Fruit fly (Drosophila melanogaster): ENCODE measurements around the gene chm.

Gene chm

dm6 chr2L:7409007-7409406 lies 3.2 kb upstream of the chm start (continued):
- TF ChIP-seq phol (tag; optimal IDR thresholded peaks at IDR 0.05) (no peak), hkb (optimal IDR thresholded peaks at IDR 0.05) (no peak), hkb (GFP tag; IDR thresholded peaks at IDR 0.05) (0 out of 2 replicates have a peak, but pooled peaks have one; percentile 19), CG6791 (GFP tag; IDR thresholded peaks at IDR 0.05; ENCODE audit: partially characterized antibody) (0 out of 3 replicates have a peak, but pooled peaks have one; percentile 38), trem (tag; optimal IDR thresholded peaks at IDR 0.05) (no peak), CG1832 (GFP tag; optimal IDR thresholded peaks at IDR 0.05) (peak; percentile 16), CG6254 (GFP tag; optimal IDR thresholded peaks at IDR 0.05) (no peak), CG14965 (GFP tag; optimal IDR thresholded peaks at IDR 0.05; ENCODE audit: borderline replicate concordance) (no peak), Bgb (GFP tag; IDR thresholded peaks at IDR 0.05; ENCODE audit: partially characterized antibody) (0 out of 2 replicates have a peak, but pooled peaks have one; percentile 9), bcd (GFP tag; optimal IDR thresholded peaks at IDR 0.05) (no peak), CG8944 (GFP tag; optimal IDR thresholded peaks at IDR 0.05) (peak; percentile 8), NC2β (GFP tag; optimal IDR thresholded peaks at IDR 0.05) (no peak), ato (GFP tag; IDR thresholded peaks at IDR 0.05; ENCODE audit: partially characterized antibody) (no peak), sqz (GFP tag; optimal IDR thresholded peaks at IDR 0.05) (no peak), dati (GFP tag; IDR thresholded peaks at IDR 0.05) (no peak), knrl (GFP tag; IDR thresholded peaks at IDR 0.05; ENCODE audit: partially characterized antibody) (0 out of 3 replicates have a peak, but pooled peaks have one; percentile 18), stc (GFP tag; IDR thresholded peaks at IDR 0.05) (0 out of 2 replicates have a peak, but pooled peaks have one; percentile 26), tup (GFP tag; optimal IDR thresholded peaks at IDR 0.05) (no peak), lmd (GFP tag; IDR thresholded peaks at IDR 0.05) (no peak), Dbx (GFP tag; IDR thresholded peaks at IDR 0.05) (peak; percentile 18; the same call in 1 of the 3 replicates), CG4854 (GFP tag; optimal IDR thresholded peaks at IDR 0.05) (no peak), CG30431 (GFP tag; optimal IDR thresholded peaks at IDR 0.05) (no peak), ttk (GFP tag; IDR thresholded peaks at IDR 0.05) (no peak), CG10565 (GFP tag; optimal IDR thresholded peaks at IDR 0.05) (no peak), nau (GFP tag; optimal IDR thresholded peaks at IDR 0.05) (no peak), CG17361 (GFP tag; IDR thresholded peaks at IDR 0.05) (no peak), CG9817 (tag; optimal IDR thresholded peaks at IDR 0.05) (no peak), Eip74EF (GFP tag; optimal IDR thresholded peaks at IDR 0.05) (no peak), ERR (GFP tag; optimal IDR thresholded peaks at IDR 0.05) (no peak), Max (GFP tag; optimal IDR thresholded peaks at IDR 0.05) (no peak), Usf (GFP tag; optimal IDR thresholded peaks at IDR 0.05) (no peak), C15 (GFP tag; IDR thresholded peaks at IDR 0.05) (no peak), maf-S (GFP tag; optimal IDR thresholded peaks at IDR 0.05) (no peak), crp (GFP tag; optimal IDR thresholded peaks at IDR 0.05) (no peak), slbo (GFP tag; IDR thresholded peaks at IDR 0.05) (no peak), pita (GFP tag; optimal IDR thresholded peaks at IDR 0.05) (no peak), zfh1 (GFP tag; IDR thresholded peaks at IDR 0.05) (0 out of 3 replicates have a peak, but pooled peaks have one; percentile 11), CG1529 (GFP tag; optimal IDR thresholded peaks at IDR 0.05) (no peak), chm (GFP tag; IDR thresholded peaks at IDR 0.05) (peak; percentile 58; the same call in 1 of the 2 replicates), klu (GFP tag; IDR thresholded peaks at IDR 0.05) (no peak), Hr51 (GFP tag; optimal IDR thresholded peaks at IDR 0.05) (no peak), gcm2 (GFP tag; optimal IDR thresholded peaks at IDR 0.05) (no peak), CG12299 (tag; optimal IDR thresholded peaks at IDR 0.05) (no peak), chn (GFP tag; optimal IDR thresholded peaks at IDR 0.05) (no peak), Sox100B (GFP tag; optimal IDR thresholded peaks at IDR 0.05) (no peak), crol (GFP tag; IDR thresholded peaks at IDR 0.05) (no peak)

Measured in whole organism, embryonic.